Worm (Caenorhabditis elegans): ENCODE results near the gene fbxa-52.
"Not testable (repeated sequence)": the region's sequence is repeated elsewhere in the genome, so short reads cannot be mapped to it uniquely, and the experiment has no call there.

DNA sequence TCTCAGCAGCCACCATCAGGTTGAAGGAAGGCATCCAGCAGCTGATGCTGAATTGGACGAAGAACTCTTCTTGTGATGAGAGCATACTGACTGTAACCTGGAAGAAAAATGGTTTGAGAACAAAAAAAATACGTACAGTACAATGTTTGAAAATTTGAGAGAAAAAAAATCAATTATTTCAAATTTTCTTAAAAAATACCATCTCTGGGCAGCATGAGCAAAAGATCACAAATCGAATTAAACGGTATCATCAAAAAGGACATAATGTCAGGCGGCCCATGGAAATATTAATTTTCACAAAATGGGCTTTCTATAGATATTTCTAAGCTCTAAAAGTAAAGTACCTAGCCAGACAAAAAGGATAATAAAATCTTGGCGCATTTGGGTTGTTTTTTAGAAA lies 33.7 kb upstream of the fbxa-52 start, which contains the start of gene Y75D11A.3:
- not testable (repeated sequence) for TF ChIP-seq ama-1 (optimal IDR thresholded peaks at IDR 0.05); aly-1 (tag; optimal IDR thresholded peaks at IDR 0.05); ets-7 (tag; optimal IDR thresholded peaks at IDR 0.05); scrt-1 (GFP tag; IDR thresholded peaks at IDR 0.05); sea-1 (GFP tag; conservative IDR thresholded peaks at IDR 0.05); tbx-11 (GFP tag; IDR thresholded peaks at IDR 0.05)
